Worm (Caenorhabditis elegans) whole organism, midembryonic: ENCODE data around the gene osg-1.

Experiments used
- T22C8.4 ChIP-seq: fragments of 200-800 bp; sonication (Bioruptor generic); IDR thresholded peaks from 2 replicates; pipeline ENCODE4 v1.3.6; 2022; ENCODE audit warnings: missing genetic modification characterization, missing compliant biosample characterization
- flt-1 ChIP-seq: fragments of 200-800 bp; sonication (Bioruptor generic); IDR thresholded peaks from 2 replicates; pipeline ENCODE4 v1.3.6; 2022; ENCODE audit warnings: missing genetic modification characterization, missing compliant biosample characterization
- klf-2 ChIP-seq: fragments of 200-800 bp; sonication (Bioruptor generic); conservative IDR thresholded peaks from 2 replicates; pipeline ENCODE4 v1.3.6; 2022; ENCODE audit warnings: missing genetic modification reagents, missing genetic modification characterization, missing compliant biosample characterization
- med-1 ChIP-seq: sonication (generic microtip); optimal IDR thresholded peaks from 2 replicates; lab custom pipeline; 2017; ENCODE audit warnings: missing genetic modification characterization, mild to moderate bottlenecking, missing compliant biosample characterization, antibody characterized with exemption, missing genetic modification reagents; ENCODE audit not compliant: insufficient read depth
- ref-1 ChIP-seq: fragments of 200-800 bp; sonication (Bioruptor generic); conservative IDR thresholded peaks from 2 replicates; pipeline ENCODE4 v1.3.6; 2022; ENCODE audit warnings: missing genetic modification reagents, missing genetic modification characterization, missing compliant biosample characterization
- ztf-29 ChIP-seq: fragments of 200-800 bp; sonication (Bioruptor generic); IDR thresholded peaks from 2 replicates; pipeline ENCODE4 v1.3.6; 2022; ENCODE audit warnings: missing genetic modification reagents, missing genetic modification characterization, missing compliant biosample characterization

DNA sequence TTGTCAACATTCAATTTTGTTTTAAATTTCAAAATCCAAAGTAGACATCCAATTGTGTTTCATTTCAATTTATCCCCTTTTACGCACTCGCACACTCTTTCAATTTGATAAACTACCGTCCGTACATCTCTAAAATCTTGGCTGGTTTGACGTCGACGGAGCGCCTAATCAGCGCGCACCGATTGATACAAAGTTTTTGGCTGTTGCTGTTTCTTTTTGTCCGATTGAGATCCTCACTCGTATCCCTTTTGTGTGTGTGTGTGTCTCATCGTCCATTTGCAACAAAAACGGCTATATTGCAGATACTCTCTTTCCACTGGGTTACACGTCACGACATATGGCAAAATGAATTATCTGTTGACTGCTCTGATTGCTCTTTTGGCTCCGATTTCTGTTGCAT is 13.2 kb upstream of the osg-1 start, which contains the start of gene lon-1:
- no peak for TF ChIP-seq med-1
- TF ChIP-seq ztf-29 (GFP tag; lab: Robert Waterston, UW): no peak
- no peak for TF ChIP-seq ref-1 (GFP tag; lab: Robert Waterston, UW)
- no peak for TF ChIP-seq T22C8.4 (GFP tag; lab: Robert Waterston, UW)
- no peak for TF ChIP-seq flt-1 (GFP tag; lab: Robert Waterston, UW)
- TF ChIP-seq klf-2 (GFP tag; lab: Robert Waterston, UW): no peak
